Worm (Caenorhabditis elegans) whole organism, L3 larva: Measurements from ENCODE around the gene srbc-78.

Experiments
- R02D3.7 ChIP-seq: fragments of 150-350 bp; optimal IDR thresholded peaks from 2 replicates; lab custom pipeline; 2014; ENCODE audit warnings: missing biosample characterization, missing genetic modification characterization
- ZK546.5 ChIP-seq: sonication (generic microtip); optimal IDR thresholded peaks from 2 replicates; lab custom pipeline; 2017; ENCODE audit warnings: missing biosample characterization, missing genetic modification characterization
- aly-2 ChIP-seq: fragments of 150-350 bp; optimal IDR thresholded peaks from 2 replicates; lab custom pipeline; 2014; ENCODE audit warnings: missing biosample characterization, missing genetic modification characterization
- ama-1 ChIP-seq: fragments of 150-350 bp; optimal IDR thresholded peaks from 2 replicates; lab custom pipeline; 2018
- ceh-16 ChIP-seq: sonication (generic microtip); optimal IDR thresholded peaks from 2 replicates; lab custom pipeline; 2017; ENCODE audit warnings: missing biosample characterization, missing genetic modification characterization
- ceh-28 ChIP-seq: fragments of 150-350 bp; optimal IDR thresholded peaks from 2 replicates; lab custom pipeline; 2014; ENCODE audit warnings: missing biosample characterization, missing genetic modification reagents, missing genetic modification characterization
- ceh-82 ChIP-seq: fragments of 150-350 bp; optimal IDR thresholded peaks from 2 replicates; lab custom pipeline; 2014; ENCODE audit warnings: missing biosample characterization, missing genetic modification characterization
- ceh-9 ChIP-seq: sonication (generic microtip); optimal IDR thresholded peaks from 2 replicates; lab custom pipeline; 2018; ENCODE audit warnings: missing biosample characterization, missing genetic modification characterization
- daf-12 ChIP-seq: fragments of 150-350 bp; optimal IDR thresholded peaks from 2 replicates; lab custom pipeline; 2014; ENCODE audit warnings: missing biosample characterization, missing genetic modification reagents, missing genetic modification characterization
- egl-27 ChIP-seq: sonication (generic microtip); optimal IDR thresholded peaks from 4 replicates; lab custom pipeline; 2017; ENCODE audit warnings: missing biosample characterization, missing genetic modification reagents, missing genetic modification characterization
- elt-1 ChIP-seq: fragments of 150-350 bp; optimal IDR thresholded peaks from 2 replicates; lab custom pipeline; 2014; ENCODE audit warnings: missing biosample characterization, missing genetic modification characterization
- elt-2 ChIP-seq: sonication (generic microtip); optimal IDR thresholded peaks from 2 replicates; lab custom pipeline; 2016; ENCODE audit warnings: missing genetic modification reagents, mild to moderate bottlenecking, missing genetic modification characterization, missing compliant biosample characterization
- elt-3 ChIP-seq, 3 experiments: fragments of 150-350 bp in 1 of 3; sonication (generic microtip) in 2 of 3; optimal IDR thresholded peaks; 2 replicates in 2 of 3; 4 replicates in 1 of 3; lab custom pipeline; 2014 to 2017; ENCODE audit warnings: missing biosample characterization in 3 of 3, missing genetic modification characterization in 3 of 3
- eor-1 ChIP-seq, 2 experiments: fragments of 150-350 bp; optimal IDR thresholded peaks; 2 replicates each; lab custom pipeline; 2014 to 2018; ENCODE audit warnings: missing biosample characterization in 2 of 2, missing genetic modification characterization in 2 of 2
- fkh-10 ChIP-seq: sonication (generic microtip); optimal IDR thresholded peaks from 2 replicates; lab custom pipeline; 2017; ENCODE audit warnings: missing biosample characterization, missing genetic modification reagents, missing genetic modification characterization
- fkh-2 ChIP-seq: fragments of 150-350 bp; optimal IDR thresholded peaks from 2 replicates; lab custom pipeline; 2014; ENCODE audit warnings: missing biosample characterization, missing genetic modification reagents, missing genetic modification characterization
- fos-1 ChIP-seq: fragments of 150-350 bp; optimal IDR thresholded peaks from 2 replicates; lab custom pipeline; 2014; ENCODE audit warnings: missing biosample characterization, missing genetic modification characterization
- jun-1 ChIP-seq: fragments of 150-350 bp; optimal IDR thresholded peaks from 2 replicates; lab custom pipeline; 2014; ENCODE audit warnings: missing biosample characterization, missing genetic modification reagents, missing genetic modification characterization
- lin-15B ChIP-seq: fragments of 150-350 bp; optimal IDR thresholded peaks from 2 replicates; lab custom pipeline; 2014; ENCODE audit warnings: missing biosample characterization, missing genetic modification characterization
- lin-39 ChIP-seq: fragments of 150-350 bp; optimal IDR thresholded peaks from 2 replicates; lab custom pipeline; 2018; ENCODE audit warnings: missing biosample characterization, missing genetic modification reagents, missing genetic modification characterization
- nhr-11 ChIP-seq: fragments of 150-350 bp; optimal IDR thresholded peaks from 2 replicates; lab custom pipeline; 2014; ENCODE audit warnings: missing biosample characterization, missing genetic modification characterization
- nhr-12 ChIP-seq: fragments of 150-350 bp; optimal IDR thresholded peaks from 2 replicates; lab custom pipeline; 2014; ENCODE audit warnings: missing biosample characterization, missing genetic modification characterization
- nhr-25 ChIP-seq: sonication (generic microtip); optimal IDR thresholded peaks from 2 replicates; lab custom pipeline; 2017; ENCODE audit warnings: missing biosample characterization, missing genetic modification characterization
- nhr-28 ChIP-seq: fragments of 150-350 bp; optimal IDR thresholded peaks from 2 replicates; lab custom pipeline; 2014; ENCODE audit warnings: missing biosample characterization, missing genetic modification characterization
- nhr-43 ChIP-seq: sonication (generic microtip); optimal IDR thresholded peaks from 2 replicates; lab custom pipeline; 2016; ENCODE audit warnings: mild to moderate bottlenecking, missing genetic modification characterization, missing compliant biosample characterization; ENCODE audit not compliant: poor library complexity, severe bottlenecking
- nhr-77 ChIP-seq: fragments of 150-350 bp; optimal IDR thresholded peaks from 2 replicates; lab custom pipeline; 2014; ENCODE audit warnings: missing biosample characterization, missing genetic modification characterization
- pha-4 ChIP-seq: fragments of 150-350 bp; optimal IDR thresholded peaks from 2 replicates; lab custom pipeline; 2014; ENCODE audit warnings: missing biosample characterization, missing genetic modification reagents, missing genetic modification characterization
- pqm-1 ChIP-seq: fragments of 150-350 bp; optimal IDR thresholded peaks from 2 replicates; lab custom pipeline; 2017; ENCODE audit warnings: missing biosample characterization, missing genetic modification characterization, inconsistent platforms
- sea-2 ChIP-seq: fragments of 150-350 bp; sonication (generic microtip); optimal IDR thresholded peaks from 4 replicates; lab custom pipeline; 2014; ENCODE audit warnings: missing biosample characterization, missing genetic modification reagents, missing genetic modification characterization
- skn-1 ChIP-seq: fragments of 150-350 bp; optimal IDR thresholded peaks from 2 replicates; lab custom pipeline; 2014; ENCODE audit warnings: missing biosample characterization, missing genetic modification characterization
- snpc-4 ChIP-seq: fragments of 150-350 bp; optimal IDR thresholded peaks from 2 replicates; lab custom pipeline; 2014; ENCODE audit warnings: missing biosample characterization, missing genetic modification characterization
- tbx-2 ChIP-seq: sonication (generic microtip); optimal IDR thresholded peaks from 2 replicates; lab custom pipeline; 2016; ENCODE audit warnings: mild to moderate bottlenecking, missing genetic modification characterization, missing compliant biosample characterization
- unc-39 ChIP-seq: sonication (generic microtip); optimal IDR thresholded peaks from 4 replicates; lab custom pipeline; 2017; ENCODE audit warnings: missing biosample characterization, missing genetic modification characterization
- unc-62 ChIP-seq: fragments of 150-350 bp; sonication (generic microtip); optimal IDR thresholded peaks from 4 replicates; lab custom pipeline; 2014; ENCODE audit warnings: missing biosample characterization, missing genetic modification reagents, missing genetic modification characterization
- zag-1 ChIP-seq: fragments of 150-350 bp; optimal IDR thresholded peaks from 2 replicates; lab custom pipeline; 2014; ENCODE audit warnings: missing biosample characterization, missing genetic modification characterization
- ztf-11 ChIP-seq: fragments of 150-350 bp; optimal IDR thresholded peaks from 2 replicates; lab custom pipeline; 2014; ENCODE audit warnings: missing biosample characterization, missing genetic modification characterization
- ztf-4 ChIP-seq: fragments of 150-350 bp; optimal IDR thresholded peaks from 2 replicates; lab custom pipeline; 2014; ENCODE audit warnings: missing biosample characterization, missing genetic modification characterization

Gene srbc-78

DNA sequence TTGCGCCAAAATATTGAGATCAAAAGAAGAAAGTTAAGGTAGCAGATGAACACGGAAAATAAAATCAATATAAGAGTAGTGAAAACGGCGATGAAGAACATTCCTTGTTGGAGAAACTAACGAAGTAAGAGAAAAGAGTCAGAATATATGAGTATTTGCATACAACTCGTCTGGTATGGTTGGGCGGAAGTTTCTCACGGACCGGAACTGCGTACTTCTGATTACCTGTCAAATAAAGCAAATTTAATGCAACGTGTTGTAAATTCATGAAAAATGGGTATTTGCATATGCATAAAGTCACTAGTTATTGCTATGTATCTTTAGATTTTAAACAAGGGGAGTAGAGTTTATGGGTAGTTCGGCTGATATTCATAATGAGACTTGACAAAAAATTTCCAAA is at the start of gene srbc-78:
Gene srbc-78, minus strand, starts transcription at position 101 of the 400 bp plus-strand sequence.
- TF ChIP-seq unc-39 (tag; lab: Kevin White, UChicago) = no peak
- TF ChIP-seq nhr-11 (tag; lab: Kevin White, UChicago) = no peak
- TF ChIP-seq ztf-11 (tag; lab: Kevin White, UChicago) = no peak
- TF ChIP-seq zag-1 = no peak
- no peak for TF ChIP-seq eor-1 (tag; optimal IDR thresholded peaks at IDR 0.05; lab: Kevin White, UChicago)
- no peak for TF ChIP-seq ceh-28 (tag; lab: Kevin White, UChicago)

DNA sequence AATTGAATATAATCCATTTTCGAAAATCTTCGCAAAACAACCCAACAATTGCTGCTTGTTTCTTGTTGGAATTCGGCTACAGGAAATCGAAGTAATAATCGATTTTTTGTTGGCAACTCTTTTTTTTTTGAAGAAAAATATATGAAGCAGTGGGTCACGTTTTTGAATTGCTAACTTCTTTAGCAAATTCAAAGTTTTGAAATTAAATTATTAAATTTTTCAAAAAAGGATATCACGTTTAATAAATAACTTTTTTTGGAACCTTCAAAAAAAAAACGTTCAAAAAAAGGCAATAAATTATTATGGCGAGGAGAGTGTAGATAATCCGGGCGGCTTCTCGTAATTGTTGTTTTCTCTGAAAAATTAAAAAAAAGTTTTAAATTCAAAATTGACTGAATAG is 47.2 kb upstream of the srbc-78 start, which contains the start of gene Y38H6C.15:
Gene Y38H6C.15, minus strand, starts transcription at position 101 of the 400 bp plus-strand sequence.
- TF ChIP-seq pqm-1 (no peak), elt-1 (tag; lab: Kevin White, UChicago) (no peak), nhr-25 (tag; lab: Kevin White, UChicago) (no peak), unc-62 (no peak), pha-4 (tag; lab: Kevin White, UChicago) (no peak), eor-1 (tag; optimal IDR thresholded peaks at IDR 0.05; lab: Kevin White, UChicago) (no peak), fkh-10 (GFP tag; lab: Kevin White, UChicago) (no peak), tbx-2 (no peak), nhr-43 (tag; lab: Kevin White, UChicago) (no peak), nhr-12 (no peak), elt-3 (tag; optimal IDR thresholded peaks at IDR 0.05; lab: Kevin White, UChicago) (no peak), ztf-4 (tag; lab: Kevin White, UChicago) (no peak), zag-1 (no peak), nhr-77 (tag; lab: Kevin White, UChicago) (no peak), fos-1 (tag; lab: Kevin White, UChicago) (no peak), ceh-16 (no peak), egl-27 (tag; lab: Kevin White, UChicago) (no peak)

DNA sequence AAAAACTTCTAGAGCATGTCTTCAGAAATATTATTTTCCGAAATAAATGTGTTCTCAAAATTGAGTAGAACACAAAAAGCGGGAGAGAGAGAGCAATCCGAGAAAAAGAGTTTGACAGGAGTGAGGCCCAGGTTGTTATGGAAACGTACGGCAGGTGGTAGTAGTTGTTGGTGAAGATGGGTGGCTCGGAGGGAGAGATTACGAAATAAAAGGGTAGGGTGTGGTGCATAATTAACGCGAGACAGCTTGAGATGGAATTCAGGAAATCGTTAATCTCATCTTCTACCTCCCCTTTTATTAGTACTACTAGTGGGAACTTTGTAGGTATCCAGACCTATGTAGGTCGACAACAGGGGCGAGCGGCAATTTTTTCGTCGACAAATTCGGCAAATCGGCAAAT is 45.1 kb upstream of the srbc-78 start, which contains the start of gene famh-161:
Gene famh-161, minus strand, starts transcription at position 101 of the 400 bp plus-strand sequence.
- no peak for TF ChIP-seq pqm-1
- TF ChIP-seq ZK546.5 (tag; lab: Kevin White, UChicago) = no peak
- no peak for TF ChIP-seq unc-62
- TF ChIP-seq egl-27 (tag; lab: Kevin White, UChicago) = no peak
- TF ChIP-seq elt-2 (tag; lab: Kevin White, UChicago) = no peak
- no peak for TF ChIP-seq tbx-2
- TF ChIP-seq elt-3 (tag; optimal IDR thresholded peaks at IDR 0.05; lab: Kevin White, UChicago) = no peak
- TF ChIP-seq fos-1 (tag; lab: Kevin White, UChicago) = no peak
- TF ChIP-seq ama-1 (lab: Kevin White, UChicago) = no peak
- TF ChIP-seq elt-1 (tag; lab: Kevin White, UChicago) = no peak
- no peak for TF ChIP-seq lin-15B (tag; lab: Kevin White, UChicago)
- TF ChIP-seq fkh-10 (GFP tag; lab: Kevin White, UChicago) = no peak
- TF ChIP-seq zag-1 = no peak
- no peak for TF ChIP-seq ceh-82 (tag; lab: Kevin White, UChicago)
- TF ChIP-seq nhr-77 (tag; lab: Kevin White, UChicago) = no peak
- no peak for TF ChIP-seq sea-2 (GFP tag; lab: Kevin White, UChicago)
- TF ChIP-seq ceh-9 (tag; lab: Kevin White, UChicago) = no peak
- TF ChIP-seq R02D3.7 (tag; lab: Kevin White, UChicago) = no peak

DNA sequence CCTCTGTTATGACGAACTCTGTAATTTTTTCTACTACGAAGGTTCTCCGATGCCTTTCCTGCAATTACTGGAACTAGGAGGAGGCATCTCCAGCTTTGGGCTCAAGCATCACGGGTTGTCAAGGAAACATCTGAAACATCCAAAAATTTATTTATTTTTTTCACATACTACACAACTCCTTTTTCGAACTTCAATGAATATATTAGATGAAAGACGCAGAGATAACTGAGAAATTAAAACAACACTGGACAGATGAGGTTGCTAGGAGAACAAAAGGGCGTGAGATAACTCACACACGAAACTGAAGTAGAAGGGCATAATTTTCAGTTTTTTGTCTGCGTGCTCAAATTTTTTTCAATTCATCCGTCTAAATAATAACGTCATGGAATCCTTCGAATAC is 38.5 kb upstream of the srbc-78 start, which contains the start of gene Y38H6C.13:
Gene Y38H6C.13, plus strand, starts transcription at position 301 of the 400 bp plus-strand sequence.
- TF ChIP-seq ceh-16 (no peak), ztf-11 (tag; lab: Kevin White, UChicago) (no peak), nhr-28 (tag; lab: Kevin White, UChicago) (no peak)
- TF ChIP-seq, all 47 proteins: peak for 0

DNA sequence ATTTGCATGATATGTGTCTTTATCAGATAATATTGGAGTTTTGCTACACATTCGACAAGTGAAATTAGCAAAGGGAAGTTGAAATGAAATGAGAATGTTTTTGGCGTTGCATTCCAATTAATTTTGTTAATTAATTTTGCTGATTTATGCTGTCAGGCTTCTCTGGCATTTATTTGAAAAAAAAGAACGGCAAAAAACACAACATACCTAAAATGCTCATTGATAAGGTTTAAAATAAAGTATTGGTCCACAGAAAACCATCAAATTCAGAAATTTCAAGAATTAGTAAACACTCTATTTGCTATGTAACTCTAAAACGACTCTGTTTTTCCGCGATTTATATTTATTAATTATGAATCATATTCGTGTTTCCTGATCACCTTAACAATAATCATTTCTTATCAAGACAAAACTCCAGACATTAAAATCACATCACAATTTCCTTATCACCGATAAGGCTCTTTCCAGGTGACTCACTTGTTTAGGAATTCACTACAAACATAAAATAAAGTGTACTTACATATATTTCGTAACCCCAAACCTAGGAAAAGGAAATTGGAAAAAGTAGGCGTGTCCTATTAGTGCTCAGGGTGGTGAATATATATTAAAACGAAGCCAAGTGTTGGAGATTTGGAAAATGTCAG is 36.9 kb upstream of the srbc-78 start, which contains the start of the genes srh-166 and Y38H6C.24:
Gene srh-166, minus strand, starts transcription at position 51 of the 644 bp plus-strand sequence.
Gene Y38H6C.24, plus strand, starts transcription at position 620 of the 644 bp plus-strand sequence.
- no peak for TF ChIP-seq fkh-2 (tag; lab: Kevin White, UChicago)
- no peak for TF ChIP-seq lin-39
- no peak for TF ChIP-seq nhr-12
- TF ChIP-seq ZK546.5 (tag; lab: Kevin White, UChicago) = no peak
- no peak for TF ChIP-seq aly-2 (tag; lab: Kevin White, UChicago)
- peak; percentile 41 for TF ChIP-seq skn-1 (tag; lab: Kevin White, UChicago)
- peak; percentile 82 for TF ChIP-seq elt-2 (tag; lab: Kevin White, UChicago)
- TF ChIP-seq snpc-4 (tag; lab: Kevin White, UChicago) = no peak
- TF ChIP-seq pqm-1 = peak; percentile 89
- no peak for TF ChIP-seq nhr-77 (tag; lab: Kevin White, UChicago)
- no peak for TF ChIP-seq ceh-28 (tag; lab: Kevin White, UChicago)
- TF ChIP-seq ceh-16 = no peak
- TF ChIP-seq fos-1 (tag; lab: Kevin White, UChicago) = no peak
- peak; percentile 52 for TF ChIP-seq jun-1 (tag; lab: Kevin White, UChicago)
- no peak for TF ChIP-seq daf-12 (tag; lab: Kevin White, UChicago)
